Worm (Caenorhabditis elegans) whole organism, midembryonic: ENCODE measurements around the gene C25G4.17.

Experiments used
- T22C8.4 ChIP-seq: fragments of 200-800 bp; sonication (Bioruptor generic); IDR thresholded peaks from 2 replicates; pipeline ENCODE4 v1.3.6; 2022; ENCODE audit warnings: missing genetic modification characterization, missing compliant biosample characterization
- cog-1 ChIP-seq: sonication (generic microtip); optimal IDR thresholded peaks from 2 replicates; lab custom pipeline; 2016; ENCODE audit warnings: missing genetic modification characterization, missing compliant biosample characterization
- flt-1 ChIP-seq: fragments of 200-800 bp; sonication (Bioruptor generic); IDR thresholded peaks from 2 replicates; pipeline ENCODE4 v1.3.6; 2022; ENCODE audit warnings: missing genetic modification characterization, missing compliant biosample characterization
- klf-2 ChIP-seq: fragments of 200-800 bp; sonication (Bioruptor generic); conservative IDR thresholded peaks from 2 replicates; pipeline ENCODE4 v1.3.6; 2022; ENCODE audit warnings: missing genetic modification reagents, missing genetic modification characterization, missing compliant biosample characterization
- med-1 ChIP-seq: sonication (generic microtip); optimal IDR thresholded peaks from 2 replicates; lab custom pipeline; 2017; ENCODE audit warnings: missing genetic modification characterization, mild to moderate bottlenecking, missing compliant biosample characterization, antibody characterized with exemption, missing genetic modification reagents; ENCODE audit not compliant: insufficient read depth
- tab-1 ChIP-seq: fragments of 200-800 bp; sonication (Bioruptor generic); IDR thresholded peaks from 2 replicates; pipeline ENCODE4 v1.3.6; 2022; ENCODE audit warnings: missing genetic modification characterization, missing compliant biosample characterization
- ztf-23 ChIP-seq: fragments of 200-800 bp; sonication (Bioruptor generic); IDR thresholded peaks from 2 replicates; pipeline ENCODE4 v1.3.6; 2022; ENCODE audit warnings: missing genetic modification reagents, missing genetic modification characterization, missing compliant biosample characterization
- ztf-29 ChIP-seq: fragments of 200-800 bp; sonication (Bioruptor generic); IDR thresholded peaks from 2 replicates; pipeline ENCODE4 v1.3.6; 2022; ENCODE audit warnings: missing genetic modification reagents, missing genetic modification characterization, missing compliant biosample characterization

DNA sequence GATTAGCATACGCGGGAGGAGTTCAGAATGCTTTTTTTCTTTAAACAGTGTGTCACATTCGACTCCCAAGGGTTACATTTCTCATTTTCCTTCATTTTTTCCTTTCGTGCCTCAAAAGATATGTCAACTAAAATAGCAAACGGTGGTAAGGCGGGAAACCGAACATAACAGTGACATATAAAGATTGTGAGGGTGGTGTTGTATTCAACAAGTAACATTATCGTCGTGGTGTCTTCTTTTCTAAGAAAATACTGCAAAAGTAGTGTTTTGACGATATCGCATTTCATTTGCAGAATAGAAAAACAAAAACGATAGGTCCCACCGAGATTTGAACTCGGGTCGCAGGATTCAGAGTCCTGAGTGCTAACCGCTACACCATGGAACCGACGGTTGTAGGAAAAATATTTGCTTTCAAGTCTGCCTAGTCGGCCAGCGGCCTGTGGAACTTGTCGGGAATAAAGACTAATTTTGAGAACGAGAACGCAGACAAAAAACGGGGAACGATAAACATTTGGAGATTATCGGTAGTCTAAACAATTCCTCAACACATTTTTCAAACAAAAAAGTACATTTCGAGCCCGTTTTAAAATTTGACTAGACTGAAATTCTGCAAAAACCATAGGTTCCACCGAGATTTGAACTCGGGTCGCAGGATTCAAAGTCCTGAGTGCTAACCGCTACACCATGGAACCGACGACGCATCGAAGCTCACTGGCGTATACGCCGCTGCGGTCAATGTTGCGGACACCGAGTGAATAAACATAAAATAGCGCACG lies 25.0 kb upstream of the C25G4.17 start:
- TF ChIP-seq T22C8.4, result peak; percentile 53; the same call in 1 of the 2 replicates
- peak; percentile 52; the same call in 1 of the 2 replicates for TF ChIP-seq tab-1 (GFP tag; lab: Robert Waterston, UW)
- peak; percentile 66 for TF ChIP-seq flt-1 (GFP tag; lab: Robert Waterston, UW)
- TF ChIP-seq ztf-23 (GFP tag; lab: Robert Waterston, UW), result 0 out of 2 replicates have a peak, but pooled peaks have one; percentile 38
- no peak for TF ChIP-seq klf-2
- no peak for TF ChIP-seq ztf-29 (GFP tag; lab: Robert Waterston, UW)
- peak; percentile 23 for TF ChIP-seq med-1
- no peak for TF ChIP-seq cog-1 (tag; lab: Kevin White, UChicago)
